Fruit fly (Drosophila melanogaster): Measurements from ENCODE around the gene trol.

The trol gene

dm6 chrX:2533843-2534473 lies 11.3 kb downstream of the trol start (continued):
- peak; percentile 31 for TF ChIP-seq mirr (GFP tag; optimal IDR thresholded peaks at IDR 0.05)
- TF ChIP-seq CG11695 (GFP tag; IDR thresholded peaks at IDR 0.05): peak; percentile 69; the same call in 2 of the 3 replicates
- TF ChIP-seq Tbp (GFP tag; optimal IDR thresholded peaks at IDR 0.05): no peak
- TF ChIP-seq CG4360 (GFP tag; IDR thresholded peaks at IDR 0.05): no peak
- TF ChIP-seq chif (GFP tag; optimal IDR thresholded peaks at IDR 0.05): peak; percentile 30 to 55
- peak; percentile 34 for TF ChIP-seq CG5245 (GFP tag; optimal IDR thresholded peaks at IDR 0.05)
- peak; percentile 19 for TF ChIP-seq Ssrp (tag; optimal IDR thresholded peaks at IDR 0.05)
- TF ChIP-seq sr (GFP tag; IDR thresholded peaks at IDR 0.05): peak; percentile 45; the same call in 1 of the 3 replicates
- no peak for TF ChIP-seq prd (optimal IDR thresholded peaks at IDR 0.05)
- peak; percentile 79 for TF ChIP-seq prd (GFP tag; IDR thresholded peaks at IDR 0.05)
- TF ChIP-seq CG1792 (GFP tag; optimal IDR thresholded peaks at IDR 0.05): peak; percentile 12
- no peak for TF ChIP-seq NC2α (GFP tag; optimal IDR thresholded peaks at IDR 0.05)
- TF ChIP-seq sima (GFP tag; optimal IDR thresholded peaks at IDR 0.05): no peak
- TF ChIP-seq CG34224 (GFP tag; IDR thresholded peaks at IDR 0.05; ENCODE audit: partially characterized antibody): no peak
- TF ChIP-seq BEAF-32 (GFP tag; optimal IDR thresholded peaks at IDR 0.05): no peak
- TF ChIP-seq ap (GFP tag; IDR thresholded peaks at IDR 0.05): peak; percentile 61
- TF ChIP-seq Xrp1 (GFP tag; IDR thresholded peaks at IDR 0.05): peak; percentile 41; the same call in 1 of the 2 replicates
- TF ChIP-seq Fer1 (GFP tag; optimal IDR thresholded peaks at IDR 0.05): peak; percentile 58
- peak; percentile 23 for TF ChIP-seq CG6765 (GFP tag; optimal IDR thresholded peaks at IDR 0.05)
- TF ChIP-seq CG9797 (GFP tag; optimal IDR thresholded peaks at IDR 0.05): no peak
- TF ChIP-seq CG7928 (GFP tag; optimal IDR thresholded peaks at IDR 0.05): no peak
- TF ChIP-seq kay (GFP tag; optimal IDR thresholded peaks at IDR 0.05): no peak
- no peak for TF ChIP-seq CTCF (GFP tag; optimal IDR thresholded peaks at IDR 0.05)
- peak; percentile 7 for TF ChIP-seq D19B (GFP tag; optimal IDR thresholded peaks at IDR 0.05)
- peak; percentile 25 for TF ChIP-seq CG2712 (tag; optimal IDR thresholded peaks at IDR 0.05)
- TF ChIP-seq CoRest (tag; optimal IDR thresholded peaks at IDR 0.05): peak; percentile 44
- TF ChIP-seq dpn (GFP tag; optimal IDR thresholded peaks at IDR 0.05): peak; percentile 58 to 70
- no peak for TF ChIP-seq psq (GFP tag; optimal IDR thresholded peaks at IDR 0.05)
- TF ChIP-seq disco-r (GFP tag; optimal IDR thresholded peaks at IDR 0.05): peak; percentile 3
- TF ChIP-seq insv (GFP tag; optimal IDR thresholded peaks at IDR 0.05): no peak
- TF ChIP-seq zen2 (GFP tag; IDR thresholded peaks at IDR 0.05; ENCODE audit: partially characterized antibody): no peak
- peak; percentile 60 for TF ChIP-seq Oaz (GFP tag; IDR thresholded peaks at IDR 0.05)
- peak; percentile 20 for TF ChIP-seq nmo (GFP tag; optimal IDR thresholded peaks at IDR 0.05)
- TF ChIP-seq HLH3B (GFP tag; IDR thresholded peaks at IDR 0.05): peak; percentile 70
- peak; percentile 43 for TF ChIP-seq CG15514 (GFP tag; optimal IDR thresholded peaks at IDR 0.05)
- peak; percentile 71; the same call in 2 of the 3 replicates for TF ChIP-seq tgo (GFP tag; IDR thresholded peaks at IDR 0.05)
- peak; percentile 13 for TF ChIP-seq CG31388 (GFP tag; optimal IDR thresholded peaks at IDR 0.05)
- TF ChIP-seq CG10543 (GFP tag; optimal IDR thresholded peaks at IDR 0.05): no peak
- TF ChIP-seq CG42726 (GFP tag; IDR thresholded peaks at IDR 0.05; ENCODE audit: partially characterized antibody): no peak
- TF ChIP-seq fd96Cb (tag; optimal IDR thresholded peaks at IDR 0.05): peak; percentile 30
- no peak for TF ChIP-seq Bdp1 (GFP tag; optimal IDR thresholded peaks at IDR 0.05)
- peak; percentile 63 for TF ChIP-seq Fer3 (tag; optimal IDR thresholded peaks at IDR 0.05)
- TF ChIP-seq Sox100B (GFP tag; optimal IDR thresholded peaks at IDR 0.05): peak; percentile 4
- TF ChIP-seq nom (GFP tag; optimal IDR thresholded peaks at IDR 0.05): peak; percentile 26
- TF ChIP-seq crol (GFP tag; IDR thresholded peaks at IDR 0.05): peak; percentile 23; the same call in 1 of the 2 replicates
- peak; percentile 70; the same call in 1 of the 2 replicates for TF ChIP-seq ranshi (GFP tag; IDR thresholded peaks at IDR 0.05)
- peak; percentile 80 for TF ChIP-seq ind (GFP tag; optimal IDR thresholded peaks at IDR 0.05)
- peak; percentile 7 for TF ChIP-seq CrebB (tag; optimal IDR thresholded peaks at IDR 0.05)
- TF ChIP-seq sc (optimal IDR thresholded peaks at IDR 0.05): no peak
- TF ChIP-seq sc (GFP tag; optimal IDR thresholded peaks at IDR 0.05): no peak
- peak; percentile 43 for TF ChIP-seq CG13624 (GFP tag; optimal IDR thresholded peaks at IDR 0.05)
